Fruit fly (Drosophila melanogaster) whole organism, embryonic: ENCODE results near the gene Pp2C1.

ENCODE experiments used
- Asciz ChIP-seq: fragments of 200-800 bp; sonication (Bioruptor generic); optimal IDR thresholded peaks from 2 replicates; lab custom pipeline; 2017; ENCODE audit warnings: missing biosample characterization, mild to moderate bottlenecking, missing genetic modification characterization, missing genetic modification reagents
- Atf6 ChIP-seq: fragments of 200-800 bp; sonication (Bioruptor generic); IDR thresholded peaks from 2 replicates; pipeline ENCODE4 v1.3.6; 2022; ENCODE audit warnings: missing biosample characterization, missing genetic modification characterization
- CG10431 ChIP-seq: fragments of 200-800 bp; sonication (Bioruptor generic); optimal IDR thresholded peaks from 3 replicates; lab custom pipeline; 2018; ENCODE audit warnings: missing biosample characterization, mild to moderate bottlenecking, missing genetic modification characterization
- CG11247 ChIP-seq: fragments of 200-800 bp; sonication (Bioruptor generic); IDR thresholded peaks from 2 replicates; pipeline ENCODE4 v1.3.6; 2022; ENCODE audit warnings: missing biosample characterization, missing genetic modification characterization
- CG11696 ChIP-seq: fragments of 200-800 bp; sonication (Bioruptor generic); IDR thresholded peaks from 2 replicates; pipeline ENCODE4 v1.3.6; 2022; ENCODE audit warnings: missing biosample characterization, missing genetic modification characterization
- CG12391 ChIP-seq: fragments of 200-800 bp; sonication (Bioruptor generic); optimal IDR thresholded peaks from 3 replicates; lab custom pipeline; 2018; ENCODE audit warnings: missing biosample characterization, mild to moderate bottlenecking, missing genetic modification characterization, moderate library complexity
- CG13296 ChIP-seq: fragments of 200-800 bp; sonication (Bioruptor generic); optimal IDR thresholded peaks from 3 replicates; lab custom pipeline; 2018; ENCODE audit warnings: missing biosample characterization, mild to moderate bottlenecking, missing genetic modification characterization
- CG16813 ChIP-seq: fragments of 200-800 bp; sonication (Bioruptor generic); IDR thresholded peaks from 3 replicates; pipeline ENCODE4 v1.3.6; 2022; ENCODE audit warnings: missing biosample characterization, missing genetic modification characterization; ENCODE audit not compliant: partially characterized antibody
- CG16863 ChIP-seq: fragments of 200-800 bp; sonication (Bioruptor generic); optimal IDR thresholded peaks from 3 replicates; lab custom pipeline; 2016; ENCODE audit warnings: missing biosample characterization, missing genetic modification characterization
- CG17385 ChIP-seq: fragments of 200-800 bp; sonication (Bioruptor generic); optimal IDR thresholded peaks from 3 replicates; lab custom pipeline; 2018; ENCODE audit warnings: missing biosample characterization, mild to moderate bottlenecking, missing genetic modification characterization
- CG2678 ChIP-seq: fragments of 200-800 bp; sonication (Bioruptor generic); optimal IDR thresholded peaks from 3 replicates; lab custom pipeline; 2019; ENCODE audit warnings: missing biosample characterization, mild to moderate bottlenecking, missing genetic modification characterization, moderate library complexity
- CG2889 ChIP-seq: fragments of 200-800 bp; sonication (Bioruptor generic); IDR thresholded peaks from 3 replicates; pipeline ENCODE4 v1.3.6; 2022; ENCODE audit warnings: missing biosample characterization, missing genetic modification characterization
- CG31441 ChIP-seq: fragments of 200-800 bp; sonication (Bioruptor generic); IDR thresholded peaks from 2 replicates; pipeline ENCODE4 v1.3.6; 2022; ENCODE audit warnings: missing biosample characterization, missing genetic modification characterization
- CG3163 ChIP-seq: fragments of 200-800 bp; sonication (Bioruptor generic); optimal IDR thresholded peaks from 3 replicates; lab custom pipeline; 2016; ENCODE audit warnings: missing biosample characterization, missing genetic modification characterization
- CG3995 ChIP-seq: fragments of 200-800 bp; sonication (Bioruptor generic); optimal IDR thresholded peaks from 3 replicates; lab custom pipeline; 2016; ENCODE audit warnings: missing biosample characterization, missing genetic modification characterization
- CG6272 ChIP-seq: fragments of 200-800 bp; sonication (Bioruptor generic); IDR thresholded peaks from 2 replicates; pipeline ENCODE4 v1.3.6; 2022; ENCODE audit warnings: missing biosample characterization, missing genetic modification characterization
- CG6791 ChIP-seq: fragments of 200-800 bp; sonication (Bioruptor generic); IDR thresholded peaks from 3 replicates; pipeline ENCODE4 v1.3.6; 2022; ENCODE audit warnings: missing biosample characterization, missing genetic modification characterization; ENCODE audit not compliant: partially characterized antibody
- CG8388 ChIP-seq: fragments of 200-800 bp; sonication (Bioruptor generic); optimal IDR thresholded peaks from 2 replicates; lab custom pipeline; 2019; ENCODE audit warnings: missing biosample characterization, mild to moderate bottlenecking, missing genetic modification characterization, moderate library complexity
- CG8944 ChIP-seq: fragments of 200-800 bp; sonication (Bioruptor generic); optimal IDR thresholded peaks from 3 replicates; lab custom pipeline; 2016; ENCODE audit warnings: missing biosample characterization, missing genetic modification characterization
- CG9932 ChIP-seq: fragments of 200-800 bp; sonication (Bioruptor generic); IDR thresholded peaks from 2 replicates; pipeline ENCODE4 v1.3.6; 2022; ENCODE audit warnings: missing biosample characterization, missing genetic modification characterization
- Dll ChIP-seq: fragments of 200-800 bp; sonication (Bioruptor generic); IDR thresholded peaks from 4 replicates; pipeline ENCODE4 v1.3.6; 2022; ENCODE audit warnings: missing biosample characterization, missing genetic modification characterization; ENCODE audit not compliant: partially characterized antibody
- Drgx ChIP-seq: fragments of 200-800 bp; sonication (Bioruptor generic); IDR thresholded peaks from 2 replicates; pipeline ENCODE4 v1.3.6; 2022; ENCODE audit warnings: missing biosample characterization, missing genetic modification characterization
- E2f2 ChIP-seq: fragments of 200-800 bp; sonication (Bioruptor generic); IDR thresholded peaks from 2 replicates; pipeline ENCODE4 v1.3.6; 2022; ENCODE audit warnings: missing biosample characterization, missing genetic modification characterization
- Eip74EF ChIP-seq, 2 experiments: fragments of 200-800 bp in 1 of 2; fragments of >200 bp in 1 of 2; sonication (Bioruptor generic) in 1 of 2; optimal IDR thresholded peaks; 2 replicates each; lab custom pipeline; 2017 to 2019; ENCODE audit warnings: missing biosample characterization in 2 of 2, missing genetic modification characterization in 2 of 2, mild to moderate bottlenecking in 1 of 2, moderate library complexity in 1 of 2
- Gug ChIP-seq: fragments of 200-800 bp; sonication (Bioruptor generic); IDR thresholded peaks from 4 replicates; pipeline ENCODE4 v1.3.6; 2022; ENCODE audit warnings: missing biosample characterization, missing genetic modification characterization
- HLHmδ ChIP-seq: fragments of 200-800 bp; sonication (Bioruptor generic); optimal IDR thresholded peaks from 2 replicates; lab custom pipeline; 2018; ENCODE audit warnings: missing biosample characterization, mild to moderate bottlenecking, missing genetic modification characterization, moderate library complexity
- Jarid2 ChIP-seq: fragments of 200-800 bp; sonication (Bioruptor generic); optimal IDR thresholded peaks from 3 replicates; lab custom pipeline; 2017; ENCODE audit warnings: mild to moderate bottlenecking, missing biosample characterization, missing genetic modification reagents, missing genetic modification characterization
- Mad ChIP-seq: fragments of 200-800 bp; sonication (Bioruptor generic); optimal IDR thresholded peaks from 2 replicates; lab custom pipeline; 2016; ENCODE audit warnings: missing biosample characterization, missing genetic modification characterization
- NfI ChIP-seq: fragments of 200-800 bp; sonication (Bioruptor generic); optimal IDR thresholded peaks from 3 replicates; lab custom pipeline; 2018; ENCODE audit warnings: missing biosample characterization, mild to moderate bottlenecking, missing genetic modification characterization, moderate library complexity
- ap ChIP-seq: fragments of 200-800 bp; sonication (Bioruptor generic); IDR thresholded peaks from 2 replicates; pipeline ENCODE4 v1.3.6; 2022; ENCODE audit warnings: missing biosample characterization, missing genetic modification characterization
- ato ChIP-seq: fragments of 200-800 bp; sonication (Bioruptor generic); IDR thresholded peaks from 2 replicates; pipeline ENCODE4 v1.3.6; 2022; ENCODE audit warnings: missing biosample characterization, missing genetic modification characterization; ENCODE audit not compliant: partially characterized antibody
- chm ChIP-seq: fragments of 200-800 bp; sonication (Bioruptor generic); IDR thresholded peaks from 2 replicates; pipeline ENCODE4 v1.3.6; 2022; ENCODE audit warnings: missing biosample characterization, missing genetic modification characterization
- chn ChIP-seq: fragments of 200-800 bp; sonication (Bioruptor generic); optimal IDR thresholded peaks from 2 replicates; lab custom pipeline; 2016; ENCODE audit warnings: missing biosample characterization, missing genetic modification characterization
- dmrt11E ChIP-seq: fragments of 200-800 bp; sonication (Bioruptor generic); optimal IDR thresholded peaks from 3 replicates; lab custom pipeline; 2018; ENCODE audit warnings: missing biosample characterization, mild to moderate bottlenecking, missing genetic modification characterization, moderate library complexity
- eyg ChIP-seq: fragments of 200-800 bp; sonication (Bioruptor generic); optimal IDR thresholded peaks from 3 replicates; lab custom pipeline; 2016; ENCODE audit warnings: missing biosample characterization, missing genetic modification characterization
- gfzf ChIP-seq: fragments of 200-800 bp; sonication (Bioruptor generic); optimal IDR thresholded peaks from 2 replicates; lab custom pipeline; 2016; ENCODE audit warnings: missing biosample characterization, mild to moderate bottlenecking, missing genetic modification characterization, moderate library complexity
- ken ChIP-seq: fragments of 200-800 bp; sonication (Bioruptor generic); IDR thresholded peaks from 3 replicates; pipeline ENCODE4 v1.3.6; 2022; ENCODE audit warnings: missing biosample characterization, missing genetic modification characterization
- lov ChIP-seq, 2 experiments: fragments of 200-800 bp in 1 of 2; fragments of >200 bp in 1 of 2; sonication (Bioruptor generic) in 1 of 2; IDR thresholded peaks in 1 of 2; optimal IDR thresholded peaks in 1 of 2; 2 replicates in 1 of 2; 3 replicates in 1 of 2; pipeline versions ENCODE4 v1.3.6 to Lab custom; 2017 to 2022; ENCODE audit warnings: missing biosample characterization in 1 of 2, missing genetic modification characterization in 1 of 2
- nerfin-1 ChIP-seq: fragments of 200-800 bp; sonication (Bioruptor generic); optimal IDR thresholded peaks from 3 replicates; lab custom pipeline; 2019; ENCODE audit warnings: missing biosample characterization, mild to moderate bottlenecking, missing genetic modification characterization, moderate library complexity
- pan ChIP-seq, 4 experiments: fragments of >200 bp in 3 of 4; fragments of 200-800 bp in 1 of 4; sonication (Bioruptor generic) in 1 of 4; optimal IDR thresholded peaks in 3 of 4; IDR thresholded peaks in 1 of 4; 2 replicates each; pipeline versions ENCODE4 v1.3.6 to Lab custom; 2017 to 2022; ENCODE audit warnings: missing biosample characterization in 2 of 4, missing genetic modification characterization in 2 of 4, mixed read lengths in 1 of 4
- phol ChIP-seq: fragments of 200-800 bp; sonication (Bioruptor generic); optimal IDR thresholded peaks from 3 replicates; lab custom pipeline; 2018; ENCODE audit warnings: missing biosample characterization, mild to moderate bottlenecking, missing genetic modification characterization, moderate library complexity
- rib ChIP-seq: fragments of 200-800 bp; sonication (Bioruptor generic); IDR thresholded peaks from 2 replicates; pipeline ENCODE4 v1.3.6; 2022; ENCODE audit warnings: missing biosample characterization, missing genetic modification characterization
- slbo ChIP-seq: fragments of 200-800 bp; sonication (Bioruptor generic); IDR thresholded peaks from 2 replicates; pipeline ENCODE4 v1.3.6; 2022; ENCODE audit warnings: missing biosample characterization, missing genetic modification characterization
- ssp ChIP-seq: fragments of 200-800 bp; sonication (Bioruptor generic); IDR thresholded peaks from 2 replicates; pipeline ENCODE4 v1.3.6; 2022; ENCODE audit warnings: missing biosample characterization, missing genetic modification characterization
- tin ChIP-seq: fragments of 200-800 bp; sonication (Bioruptor generic); optimal IDR thresholded peaks from 3 replicates; lab custom pipeline; 2016; ENCODE audit warnings: missing biosample characterization, missing genetic modification characterization
- vnd ChIP-seq: fragments of 200-800 bp; sonication (Bioruptor generic); IDR thresholded peaks from 3 replicates; pipeline ENCODE4 v1.3.6; 2022; ENCODE audit warnings: missing biosample characterization, missing genetic modification characterization; ENCODE audit not compliant: partially characterized antibody
- zf30C ChIP-seq: fragments of 200-800 bp; sonication (Bioruptor generic); optimal IDR thresholded peaks from 3 replicates; lab custom pipeline; 2018; ENCODE audit warnings: missing biosample characterization, mild to moderate bottlenecking, missing genetic modification characterization

Pp2C1 gene

dm6 chrX:4687778-4688399 is 1.2 kb upstream of the Pp2C1 start, which contains the start of gene ctp (continued):
- 0 out of 2 replicates have a peak, but pooled peaks have one; percentile 74 for TF ChIP-seq rib
- TF ChIP-seq NfI (GFP tag; lab: Kevin White, UChicago): peak; percentile 14
- no peak for TF ChIP-seq Gug (GFP tag; lab: Robert Waterston, UW)
- TF ChIP-seq pan (optimal IDR thresholded peaks at IDR 0.05; lab: Kevin White, UChicago): no peak
- no peak for TF ChIP-seq pan (GFP tag; optimal IDR thresholded peaks at IDR 0.05 in 1 of 2, IDR thresholded peaks at IDR 0.05 in 1 of 2)
- peak; percentile 38 for TF ChIP-seq CG8944 (GFP tag; lab: Kevin White, UChicago)
- no peak; the same call in 1 of the 2 replicates for TF ChIP-seq Drgx (GFP tag; lab: Robert Waterston, UW)
- TF ChIP-seq E2f2 (GFP tag; lab: Robert Waterston, UW): peak; percentile 55; the same call in 1 of the 2 replicates
- peak; percentile 41 for TF ChIP-seq phol (tag; lab: Kevin White, UChicago)
- peak; percentile 25 for TF ChIP-seq dmrt11E (tag; lab: Kevin White, UChicago)
- peak; percentile 34 for TF ChIP-seq CG3163 (GFP tag; lab: Kevin White, UChicago)
- TF ChIP-seq CG2678 (tag; lab: Kevin White, UChicago): peak; percentile 53
- TF ChIP-seq Jarid2 (GFP tag; lab: Kevin White, UChicago): peak; percentile 97
- TF ChIP-seq chm (GFP tag; lab: Robert Waterston, UW): 0 out of 2 replicates have a peak, but pooled peaks have one; percentile 16
- TF ChIP-seq CG11696 (GFP tag; lab: Robert Waterston, UW): no peak
- peak; percentile 12 for TF ChIP-seq chn (GFP tag; lab: Kevin White, UChicago)
- peak; percentile 58; the same call in 2 of the 3 replicates for TF ChIP-seq CG6791 (GFP tag; lab: Robert Waterston, UW)
- TF ChIP-seq Mad (GFP tag; lab: Kevin White, UChicago): peak; percentile 53
- 0 out of 2 replicates have a peak, but pooled peaks have one; percentile 27 for TF ChIP-seq CG11247 (GFP tag; lab: Robert Waterston, UW)
- TF ChIP-seq CG31441 (GFP tag; lab: Robert Waterston, UW): peak; percentile 47; the same call in 1 of the 2 replicates
- peak; percentile 76 for TF ChIP-seq CG16813 (GFP tag; lab: Robert Waterston, UW)
- TF ChIP-seq tin: peak; percentile 14
- peak; percentile 9 for TF ChIP-seq CG10431 (GFP tag; lab: Kevin White, UChicago)
- TF ChIP-seq Dll (GFP tag; lab: Robert Waterston, UW): peak; percentile 74; the same call in 3 of the 4 replicates
- peak; percentile 33 for TF ChIP-seq gfzf (GFP tag; lab: Kevin White, UChicago)
- TF ChIP-seq zf30C: peak; percentile 36
- TF ChIP-seq CG6272: 0 out of 2 replicates have a peak, but pooled peaks have one; percentile 25
- 0 out of 3 replicates have a peak, but pooled peaks have one; percentile 17 for TF ChIP-seq ken (GFP tag; lab: Robert Waterston, UW)
- no peak for TF ChIP-seq Eip74EF (GFP tag; optimal IDR thresholded peaks at IDR 0.05; lab: Kevin White, UChicago)
- peak; percentile 70 for TF ChIP-seq slbo (GFP tag; lab: Robert Waterston, UW)
- TF ChIP-seq Asciz (GFP tag; lab: Kevin White, UChicago): peak; percentile 100
- peak; percentile 4 for TF ChIP-seq CG16863 (GFP tag; lab: Kevin White, UChicago)
- TF ChIP-seq nerfin-1: peak; percentile 30
- TF ChIP-seq CG2889 (GFP tag; lab: Robert Waterston, UW): no peak
- peak; percentile 40; the same call in 1 of the 2 replicates for TF ChIP-seq Atf6 (GFP tag; lab: Robert Waterston, UW)
- no peak for TF ChIP-seq lov (optimal IDR thresholded peaks at IDR 0.05; lab: Kevin White, UChicago)
- no peak for TF ChIP-seq lov (GFP tag; IDR thresholded peaks at IDR 0.05; lab: Robert Waterston, UW)
- peak; percentile 78 for TF ChIP-seq CG9932 (GFP tag; lab: Robert Waterston, UW)
- TF ChIP-seq vnd (GFP tag; lab: Robert Waterston, UW): peak; percentile 66; the same call in 2 of the 3 replicates
- TF ChIP-seq CG12391 (tag; lab: Kevin White, UChicago): peak; percentile 54
- TF ChIP-seq ato (GFP tag; lab: Robert Waterston, UW): no peak
- peak; percentile 54 for TF ChIP-seq CG13296
- TF ChIP-seq ssp (GFP tag; lab: Robert Waterston, UW): no peak
- peak; percentile 28 for TF ChIP-seq HLHmδ (GFP tag; lab: Kevin White, UChicago)
- peak; percentile 34 for TF ChIP-seq CG8388 (GFP tag; lab: Kevin White, UChicago)
- TF ChIP-seq ap (GFP tag; lab: Robert Waterston, UW): no peak
- TF ChIP-seq CG3995 (GFP tag; lab: Kevin White, UChicago): peak; percentile 68
- peak; percentile 41 for TF ChIP-seq CG17385
- peak; percentile 35 for TF ChIP-seq eyg (GFP tag; lab: Kevin White, UChicago)
